Worm (Caenorhabditis elegans) whole organism, early embryonic: ENCODE measurements around the gene zer-1.

ENCODE experiments used
- aly-1 ChIP-seq: sonication (generic microtip); optimal IDR thresholded peaks from 2 replicates; lab custom pipeline; 2016; ENCODE audit warnings: missing genetic modification characterization, missing compliant biosample characterization
- ama-1 ChIP-seq: fragments of 150-350 bp; optimal IDR thresholded peaks from 2 replicates; lab custom pipeline; 2014
- hnd-1 ChIP-seq: sonication (generic microtip); optimal IDR thresholded peaks from 2 replicates; lab custom pipeline; 2016; ENCODE audit warnings: missing genetic modification characterization, missing compliant biosample characterization

DNA sequence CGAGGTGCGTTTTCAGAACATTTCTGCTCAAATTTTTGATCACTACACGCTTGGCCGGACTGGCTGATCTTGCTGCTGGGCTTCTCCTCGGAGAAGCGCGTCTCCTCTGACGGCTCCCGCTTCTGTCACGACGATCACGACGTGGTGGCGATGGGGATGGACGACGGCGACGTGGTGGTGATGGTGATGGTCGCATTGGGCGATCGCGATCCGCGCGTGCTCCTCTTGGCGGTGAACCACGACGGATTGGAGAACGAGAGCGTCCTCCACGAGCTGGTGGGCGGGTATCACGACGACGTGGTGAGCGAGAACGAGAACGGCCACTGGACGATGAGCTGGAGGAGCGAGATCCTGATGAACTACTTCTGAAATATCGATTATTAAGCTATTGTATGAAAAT, 33.2 kb downstream of the zer-1 start:
- no peak for TF ChIP-seq hnd-1 (tag; lab: Kevin White, UChicago)
- TF ChIP-seq aly-1, result no peak
- TF ChIP-seq ama-1, result no peak
